Worm (Caenorhabditis elegans): ENCODE measurements around the gene F21D12.2.

The F21D12.2 gene

DNA sequence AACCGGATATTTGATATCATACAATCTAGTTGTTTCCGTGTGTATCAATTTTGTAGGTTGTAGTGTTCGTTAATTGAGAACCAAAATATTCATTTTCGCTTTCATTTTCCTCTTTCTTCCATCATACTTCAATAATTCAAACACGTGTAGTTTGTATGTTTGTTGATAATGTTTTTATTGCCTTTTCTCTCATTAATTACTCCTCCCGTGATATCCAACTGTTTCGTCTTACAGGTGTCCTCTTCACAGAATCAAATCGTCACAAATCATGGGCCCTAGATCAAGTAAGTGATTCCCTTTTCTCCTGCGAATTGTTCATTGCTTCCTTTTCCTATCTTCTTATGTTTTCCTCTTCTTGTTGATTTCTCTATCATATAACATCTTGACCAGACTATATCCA lies 21.4 kb downstream of the F21D12.2 start, which contains the start of gene nhr-21:
TSS of gene nhr-21 (plus strand) at position 235 of the 400 bp plus-strand sequence.
- TF ChIP-seq skn-1 (tag; optimal IDR thresholded peaks at IDR 0.05) (no peak), nhr-23 (tag; optimal IDR thresholded peaks at IDR 0.05) (peak; percentile 50), ama-1 (optimal IDR thresholded peaks at IDR 0.05) (peak; percentile 52), fkh-10 (GFP tag; optimal IDR thresholded peaks at IDR 0.05) (no peak), ceh-28 (tag; optimal IDR thresholded peaks at IDR 0.05) (peak; percentile 10), elt-3 (tag; optimal IDR thresholded peaks at IDR 0.05) (peak in 1 of 3 experiments; percentile 56), nhr-25 (tag; optimal IDR thresholded peaks at IDR 0.05) (peak; percentile 24), nfya-1 (tag; optimal IDR thresholded peaks at IDR 0.05; ENCODE audit: insufficient read depth) (peak; percentile 35)

DNA sequence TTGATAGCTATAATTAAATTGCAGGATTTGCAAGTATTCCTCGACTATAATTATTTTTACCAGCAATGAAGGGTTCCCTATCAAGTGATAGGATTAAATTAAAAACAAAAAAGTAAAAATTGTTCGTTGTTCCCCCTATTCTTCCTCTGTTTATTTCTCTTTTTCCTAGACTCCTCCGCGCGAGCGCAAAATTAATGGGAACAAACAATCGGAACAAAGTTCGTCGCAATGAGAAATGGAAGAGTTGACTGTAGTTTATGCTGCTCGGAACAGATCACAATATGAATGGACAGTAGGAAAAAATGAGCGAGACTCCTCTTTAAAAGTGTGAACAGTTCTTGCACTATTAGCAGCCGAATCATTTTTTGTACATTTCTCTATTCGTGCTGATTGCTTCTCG lies 23.1 kb downstream of the F21D12.2 start:
- no peak for TF ChIP-seq fkh-10 (GFP tag; optimal IDR thresholded peaks at IDR 0.05)
- TF ChIP-seq pha-4 (tag; optimal IDR thresholded peaks at IDR 0.05): peak; percentile 73
- TF ChIP-seq ama-1 (optimal IDR thresholded peaks at IDR 0.05): peak; percentile 65

DNA sequence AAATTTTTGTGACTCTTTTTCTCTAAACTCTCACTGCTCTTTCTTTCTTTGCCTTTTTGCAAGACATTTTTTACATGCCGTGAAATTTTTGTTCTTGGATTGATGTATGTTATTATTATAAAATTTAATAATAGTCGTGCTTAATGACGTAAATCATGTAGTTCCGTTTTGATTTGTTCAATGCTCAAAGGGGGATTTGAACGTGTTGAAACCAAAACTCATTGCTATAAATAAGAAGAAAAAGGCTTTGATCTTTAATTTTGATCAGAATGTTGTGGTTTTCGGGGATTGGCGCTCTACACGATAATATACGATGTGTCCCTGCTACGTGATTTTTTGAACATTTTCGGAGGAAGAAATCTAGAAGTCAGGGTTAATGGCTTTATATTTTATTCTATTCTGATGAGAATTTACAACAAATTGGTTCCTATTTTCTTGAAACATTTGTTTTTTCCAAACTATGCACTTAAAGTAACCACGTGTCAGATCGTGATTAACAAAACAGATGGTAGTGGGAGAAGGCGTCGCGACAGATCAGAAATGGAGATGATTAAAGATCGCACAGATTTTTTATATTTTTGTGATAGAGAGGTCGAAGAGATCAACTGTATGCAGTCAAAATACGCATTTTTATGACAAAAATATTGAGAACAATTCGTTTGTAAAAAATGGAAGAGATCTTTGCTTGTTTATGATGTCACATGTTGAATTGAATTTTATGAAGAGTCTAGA lies 24.2 kb downstream of the F21D12.2 start:
- TF ChIP-seq tbx-2 (tag; optimal IDR thresholded peaks at IDR 0.05) (no peak), nhr-28 (tag; optimal IDR thresholded peaks at IDR 0.05) (no peak), nhr-25 (tag; optimal IDR thresholded peaks at IDR 0.05) (no peak), unc-39 (tag; optimal IDR thresholded peaks at IDR 0.05) (no peak), pqm-1 (tag; optimal IDR thresholded peaks at IDR 0.05) (no peak), daf-12 (tag; optimal IDR thresholded peaks at IDR 0.05) (no peak), fkh-2 (tag; optimal IDR thresholded peaks at IDR 0.05) (no peak), nhr-43 (tag; optimal IDR thresholded peaks at IDR 0.05; ENCODE audit: poor library complexity, severe bottlenecking) (no peak), nfya-1 (tag; optimal IDR thresholded peaks at IDR 0.05; ENCODE audit: insufficient read depth) (no peak), lin-15B (tag; optimal IDR thresholded peaks at IDR 0.05) (no peak), elt-3 (tag; optimal IDR thresholded peaks at IDR 0.05) (no peak), ztf-11 (tag; optimal IDR thresholded peaks at IDR 0.05) (no peak), nhr-23 (tag; optimal IDR thresholded peaks at IDR 0.05) (no peak), ceh-28 (tag; optimal IDR thresholded peaks at IDR 0.05) (no peak), eor-1 (tag; optimal IDR thresholded peaks at IDR 0.05) (no peak), egl-27 (tag; optimal IDR thresholded peaks at IDR 0.05) (no peak), fos-1 (tag; optimal IDR thresholded peaks at IDR 0.05) (no peak), ztf-4 (tag; optimal IDR thresholded peaks at IDR 0.05) (no peak), nhr-77 (tag; optimal IDR thresholded peaks at IDR 0.05) (no peak), nhr-237 (tag; optimal IDR thresholded peaks at IDR 0.05) (no peak)

- TF ChIP-seq unc-39 (tag; optimal IDR thresholded peaks at IDR 0.05) (no peak), R02D3.7 (tag; optimal IDR thresholded peaks at IDR 0.05) (peak; percentile 0), elt-2 (tag; optimal IDR thresholded peaks at IDR 0.05) (no peak), ama-1 (optimal IDR thresholded peaks at IDR 0.05) (peak; percentile 48), nhr-23 (tag; optimal IDR thresholded peaks at IDR 0.05) (peak; percentile 63), mdl-1 (tag; optimal IDR thresholded peaks at IDR 0.05) (peak; percentile 50), nhr-43 (tag; optimal IDR thresholded peaks at IDR 0.05; ENCODE audit: poor library complexity, severe bottlenecking) (peak; percentile 89), nhr-11 (tag; optimal IDR thresholded peaks at IDR 0.05) (no peak)
These were observed 25.3 kb downstream of the F21D12.2 start for ce11 chrII:7342884-7343283.

ce11 chrII:7343668-7344067 lies 26.1 kb downstream of the F21D12.2 start:
- TF ChIP-seq ama-1 (optimal IDR thresholded peaks at IDR 0.05) (peak; percentile 86), lin-39 (tag; optimal IDR thresholded peaks at IDR 0.05) (peak; percentile 34), pha-4 (tag; optimal IDR thresholded peaks at IDR 0.05) (no peak), zag-1 (tag; optimal IDR thresholded peaks at IDR 0.05) (no peak), tbx-2 (tag; optimal IDR thresholded peaks at IDR 0.05) (no peak), nhr-77 (tag; optimal IDR thresholded peaks at IDR 0.05) (no peak), nhr-237 (tag; optimal IDR thresholded peaks at IDR 0.05) (no peak)

- TF ChIP-seq R02D3.7 (tag; optimal IDR thresholded peaks at IDR 0.05) (no peak), ama-1 (optimal IDR thresholded peaks at IDR 0.05) (peak; percentile 84)
These were observed 28.3 kb downstream of the F21D12.2 start for ce11 chrII:7345858-7346257.

All from whole organism, L3 larva.